Fruit fly (Drosophila melanogaster) whole organism, prepupa: ENCODE measurements around the gene sbr.

Source experiments
- CG11902 ChIP-seq: fragments of 200-800 bp; sonication (Bioruptor generic); optimal IDR thresholded peaks from 3 replicates; lab custom pipeline; 2016; ENCODE audit warnings: missing biosample characterization, missing genetic modification characterization
- CG7368 ChIP-seq: fragments of 200-800 bp; sonication (Bioruptor generic); optimal IDR thresholded peaks from 3 replicates; lab custom pipeline; 2016; ENCODE audit warnings: missing biosample characterization, missing genetic modification characterization
- Lpt ChIP-seq: fragments of 200-800 bp; sonication (Bioruptor generic); optimal IDR thresholded peaks from 3 replicates; lab custom pipeline; 2016; ENCODE audit warnings: missing biosample characterization, missing genetic modification characterization
- spab ChIP-seq: fragments of 200-800 bp; sonication (Bioruptor generic); optimal IDR thresholded peaks from 2 replicates; lab custom pipeline; 2017; ENCODE audit warnings: missing biosample characterization, mild to moderate bottlenecking, missing genetic modification characterization, missing genetic modification reagents

- TF ChIP-seq spab (GFP tag; lab: Kevin White, UChicago), result no peak
- TF ChIP-seq CG7368 (GFP tag; lab: Kevin White, UChicago), result no peak
- TF ChIP-seq CG11902 (GFP tag; lab: Kevin White, UChicago), result no peak
- peak; percentile 32 for TF ChIP-seq Lpt (GFP tag; lab: Kevin White, UChicago)
These were observed 45.0 kb downstream of the sbr start for dm6 chrX:10801827-10802456.
